Worm (Caenorhabditis elegans) whole organism, L4 larva: ENCODE data around the gene rha-1.

Source experiments
- ceh-82 ChIP-seq: sonication (generic microtip); optimal IDR thresholded peaks from 2 replicates; lab custom pipeline; 2017; ENCODE audit warnings: missing biosample characterization, missing genetic modification characterization
- ces-1 ChIP-seq: fragments of 150-350 bp; sonication (generic microtip); optimal IDR thresholded peaks from 4 replicates; lab custom pipeline; 2014; ENCODE audit warnings: missing biosample characterization, missing genetic modification reagents, missing genetic modification characterization
- fkh-10 ChIP-seq: fragments of 150-350 bp; optimal IDR thresholded peaks from 2 replicates; lab custom pipeline; 2014; ENCODE audit warnings: missing biosample characterization, missing genetic modification reagents, missing genetic modification characterization
- lin-13 ChIP-seq: fragments of 150-350 bp; optimal IDR thresholded peaks from 2 replicates; lab custom pipeline; 2014; ENCODE audit warnings: missing biosample characterization, missing genetic modification reagents, missing genetic modification characterization
- lsy-2 ChIP-seq, 2 experiments: fragments of 150-350 bp in 1 of 2; sonication (generic microtip) in 1 of 2; optimal IDR thresholded peaks; 2 replicates each; lab custom pipeline; 2014 to 2017; ENCODE audit warnings: missing biosample characterization in 2 of 2, missing genetic modification characterization in 2 of 2
- nhr-237 ChIP-seq: sonication (generic microtip); optimal IDR thresholded peaks from 2 replicates; lab custom pipeline; 2017; ENCODE audit warnings: missing biosample characterization, missing genetic modification characterization
- nhr-76 ChIP-seq: fragments of 150-350 bp; optimal IDR thresholded peaks from 2 replicates; lab custom pipeline; 2014; ENCODE audit warnings: missing biosample characterization, missing genetic modification characterization
- spr-3 ChIP-seq: fragments of 200-800 bp; sonication (Bioruptor generic); optimal IDR thresholded peaks from 2 replicates; lab custom pipeline; 2018; ENCODE audit warnings: mild to moderate bottlenecking, missing genetic modification characterization, missing compliant biosample characterization
- unc-130 ChIP-seq: sonication (generic microtip); optimal IDR thresholded peaks from 2 replicates; lab custom pipeline; 2016; ENCODE audit warnings: missing genetic modification reagents, missing genetic modification characterization, missing compliant biosample characterization
- unc-39 ChIP-seq: sonication (generic microtip); optimal IDR thresholded peaks from 2 replicates; lab custom pipeline; 2017; ENCODE audit warnings: missing biosample characterization, missing genetic modification characterization
- ztf-11 ChIP-seq: fragments of 150-350 bp; optimal IDR thresholded peaks from 2 replicates; lab custom pipeline; 2014; ENCODE audit warnings: missing biosample characterization, missing genetic modification characterization

ce11 chrII:8917339-8917738, 33.9 kb upstream of the rha-1 start:
- TF ChIP-seq lin-13 (GFP tag; lab: Kevin White, UChicago) (no peak), unc-130 (GFP tag; lab: Kevin White, UChicago) (no peak), unc-39 (tag; lab: Kevin White, UChicago) (no peak), fkh-10 (GFP tag; lab: Kevin White, UChicago) (no peak), nhr-76 (tag; lab: Kevin White, UChicago) (no peak), lsy-2 (tag; optimal IDR thresholded peaks at IDR 0.05; lab: Kevin White, UChicago) (no peak), ztf-11 (tag; lab: Kevin White, UChicago) (no peak), nhr-237 (tag; lab: Kevin White, UChicago) (no peak), spr-3 (no peak), ces-1 (no peak), ceh-82 (tag; lab: Kevin White, UChicago) (no peak)
